Worm (Caenorhabditis elegans): Measurements from ENCODE around the gene fmo-1.

Gene fmo-1

ce11 chrIV:10661760-10662159 is at the start of gene fmo-1:
Gene fmo-1, plus strand, starts transcription at chrIV:10661857.
- no peak for TF ChIP-seq fkh-10 (GFP tag; optimal IDR thresholded peaks at IDR 0.05)
- TF ChIP-seq nhr-90 (tag; optimal IDR thresholded peaks at IDR 0.05; ENCODE audit: poor library complexity) = no peak
- no peak for TF ChIP-seq tbx-2 (tag; optimal IDR thresholded peaks at IDR 0.05)
- TF ChIP-seq fkh-8 (tag; optimal IDR thresholded peaks at IDR 0.05) = no peak
- no peak for TF ChIP-seq lir-3 (tag; optimal IDR thresholded peaks at IDR 0.05; ENCODE audit: poor library complexity)
- TF ChIP-seq elt-2 (tag; optimal IDR thresholded peaks at IDR 0.05) = peak; percentile 23

DNA sequence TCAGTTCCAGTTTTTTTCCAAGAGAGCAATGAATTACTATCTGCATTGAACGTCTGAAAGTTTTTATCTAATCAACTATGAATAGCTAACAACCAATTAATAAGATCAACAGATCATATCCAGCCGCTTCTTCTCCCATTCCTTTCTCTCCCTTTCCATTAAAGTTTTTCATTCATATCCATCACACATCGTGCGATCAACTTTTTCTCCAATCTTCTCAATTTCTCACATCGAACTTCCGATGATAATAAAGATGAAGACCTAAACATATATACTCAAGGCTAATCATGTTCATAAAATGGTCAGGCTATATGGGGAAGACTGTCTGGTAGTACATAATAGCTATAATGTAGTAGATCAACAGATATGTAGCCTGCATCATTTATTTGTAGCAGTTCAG is 49.4 kb upstream of the fmo-1 start:
- TF ChIP-seq nhr-71 (tag; optimal IDR thresholded peaks at IDR 0.05) = peak; percentile 19
- TF ChIP-seq blmp-1 (tag; optimal IDR thresholded peaks at IDR 0.05) = peak; percentile 69
- TF ChIP-seq elt-3 (tag; optimal IDR thresholded peaks at IDR 0.05) = peak in 1 of 6 experiments; percentile 3
- TF ChIP-seq nhr-85 (tag) = peak; percentile 83
- TF ChIP-seq hpl-2 (GFP tag; optimal IDR thresholded peaks at IDR 0.05) = no peak
- TF ChIP-seq nhr-77 (tag; optimal IDR thresholded peaks at IDR 0.05) = no peak
- no peak for TF ChIP-seq ceh-90 (tag; optimal IDR thresholded peaks at IDR 0.05)
- TF ChIP-seq lin-14 (GFP tag; optimal IDR thresholded peaks at IDR 0.05) = peak; percentile 36
- no peak for TF ChIP-seq fkh-10 (GFP tag; optimal IDR thresholded peaks at IDR 0.05)
- no peak for TF ChIP-seq grh-1 (GFP tag; IDR thresholded peaks at IDR 0.05)
- TF ChIP-seq snu-23 (GFP tag; optimal IDR thresholded peaks at IDR 0.05) = peak; percentile 12
- peak; percentile 27 for TF ChIP-seq nhr-20 (tag; optimal IDR thresholded peaks at IDR 0.05)

DNA sequence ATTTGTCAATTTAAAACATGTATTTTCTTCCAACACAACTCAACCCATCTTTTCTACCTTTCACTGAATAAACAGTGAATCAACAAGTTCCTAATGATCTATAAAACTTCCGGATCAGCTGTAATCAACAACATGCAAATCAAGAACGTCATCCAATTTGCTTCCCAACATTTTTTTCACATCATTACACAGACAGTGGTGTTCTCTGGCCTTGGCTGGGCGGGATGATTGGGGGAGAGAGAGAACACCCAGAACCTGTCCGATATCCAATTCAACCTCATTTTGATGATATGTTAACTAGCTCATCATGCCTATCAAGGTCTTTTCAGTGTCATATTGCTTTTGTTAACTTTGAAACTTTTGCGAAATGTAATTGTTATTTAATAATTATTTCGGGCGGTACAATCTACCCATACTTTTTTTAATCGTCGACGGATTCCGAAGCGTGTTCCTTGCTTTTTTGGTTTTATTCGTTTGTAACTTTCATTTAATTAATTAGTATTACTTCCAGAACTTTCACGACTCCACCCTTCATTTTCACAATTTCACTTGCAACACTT is 46.7 kb upstream of the fmo-1 start, which contains the start of gene ptr-14:
TSS of gene ptr-14 (plus strand) at position 510 of the 560 bp plus-strand sequence.
- TF ChIP-seq nhr-85 (tag) (peak; percentile 50), rnt-1 (tag; optimal IDR thresholded peaks at IDR 0.05) (no peak)

DNA sequence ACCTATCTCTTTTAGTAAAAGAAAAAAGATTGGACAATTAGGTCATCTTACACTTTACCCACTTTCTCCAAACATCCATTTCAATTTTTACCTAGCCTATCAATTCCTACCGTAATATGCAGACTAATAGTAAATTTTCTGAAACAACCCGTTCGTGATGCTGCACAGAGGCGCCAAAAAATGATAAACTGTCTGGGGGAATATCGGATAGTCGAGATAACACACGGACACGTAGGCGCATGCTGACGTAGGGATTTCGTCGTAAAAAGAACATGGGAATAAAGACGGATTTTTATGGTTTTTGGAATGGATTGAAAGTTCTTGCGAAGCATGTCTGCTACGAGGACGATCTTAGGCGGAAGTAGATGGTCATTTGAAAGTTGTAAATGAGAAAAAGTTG is 45.3 kb upstream of the fmo-1 start:
- TF ChIP-seq blmp-1 (tag; optimal IDR thresholded peaks at IDR 0.05) = peak; percentile 76
- no peak for TF ChIP-seq unc-30 (tag; optimal IDR thresholded peaks at IDR 0.05)
- no peak for TF ChIP-seq efl-3 (GFP tag; optimal IDR thresholded peaks at IDR 0.05)
- no peak for TF ChIP-seq fkh-10 (GFP tag; optimal IDR thresholded peaks at IDR 0.05)
- no peak for TF ChIP-seq snpc-4 (tag; optimal IDR thresholded peaks at IDR 0.05)
- TF ChIP-seq dpl-1 (GFP tag; optimal IDR thresholded peaks at IDR 0.05) = no peak
- TF ChIP-seq mab-9 (GFP tag; IDR thresholded peaks at IDR 0.05) = no peak
- TF ChIP-seq efl-1 (optimal IDR thresholded peaks at IDR 0.05) = no peak
- peak in 1 of 2 experiments; percentile 21 for TF ChIP-seq efl-1 (GFP tag; optimal IDR thresholded peaks at IDR 0.05 in 1 of 2)
- peak in 1 of 6 experiments; percentile 57 for TF ChIP-seq elt-3 (tag; optimal IDR thresholded peaks at IDR 0.05)
- TF ChIP-seq aly-2 (tag; optimal IDR thresholded peaks at IDR 0.05) = no peak

DNA sequence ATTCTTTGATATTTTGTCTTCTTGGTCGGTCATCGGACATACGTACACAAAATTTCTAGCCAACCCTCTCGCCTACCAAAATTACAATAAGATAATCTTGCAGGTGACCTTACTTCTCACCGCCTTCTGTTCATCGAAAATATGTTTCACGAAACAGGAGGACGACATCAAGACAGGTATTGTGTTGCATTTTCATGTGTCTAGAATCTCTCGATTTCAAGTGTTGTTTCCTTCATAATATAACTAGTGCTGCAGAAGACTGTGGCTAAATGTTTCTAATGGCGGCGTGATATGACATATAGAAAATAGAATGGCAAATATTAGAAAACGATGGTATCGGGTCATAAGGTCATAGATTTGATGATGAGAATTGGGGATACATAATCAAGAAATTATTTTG is 44.6 kb upstream of the fmo-1 start:
- TF ChIP-seq nhr-85 (tag) (peak; percentile 66), elt-3 (tag; optimal IDR thresholded peaks at IDR 0.05) (peak in 1 of 6 experiments; percentile 46), blmp-1 (tag; optimal IDR thresholded peaks at IDR 0.05) (peak; percentile 44), nhr-20 (tag; optimal IDR thresholded peaks at IDR 0.05) (peak; percentile 50), efl-1 (optimal IDR thresholded peaks at IDR 0.05) (no peak), efl-1 (GFP tag; optimal IDR thresholded peaks at IDR 0.05 in 1 of 2) (peak in 1 of 2 experiments; percentile 18), unc-130 (tag; optimal IDR thresholded peaks at IDR 0.05) (no peak), lin-14 (GFP tag; optimal IDR thresholded peaks at IDR 0.05) (peak; percentile 65), C34B4.2 (tag; optimal IDR thresholded peaks at IDR 0.05) (no peak), snu-23 (GFP tag; optimal IDR thresholded peaks at IDR 0.05) (peak; percentile 24), lin-35 (GFP tag; optimal IDR thresholded peaks at IDR 0.05) (peak in 1 of 2 experiments; percentile 12)

DNA sequence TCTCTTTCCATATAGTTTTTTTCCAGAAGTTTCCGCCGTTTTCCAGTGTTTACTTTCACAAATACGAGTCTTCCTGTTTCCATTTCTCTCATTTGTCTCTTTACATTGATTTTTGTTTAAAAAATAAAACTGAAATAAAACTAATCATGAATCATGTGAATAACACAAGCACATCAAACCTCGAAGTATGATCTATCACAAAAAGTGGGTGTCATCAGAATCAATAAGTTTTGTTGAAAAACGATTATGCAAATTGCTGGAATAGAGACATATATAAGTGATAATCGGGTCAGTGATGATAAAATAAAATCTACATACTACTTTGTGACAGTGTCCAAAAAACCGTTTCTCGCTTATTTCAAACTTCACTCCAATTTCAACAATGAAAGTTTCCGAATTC is 40.8 kb upstream of the fmo-1 start, which contains the start of gene R09H10.7:
TSS of gene R09H10.7 (plus strand) at position 301 of the 400 bp plus-strand sequence.
- TF ChIP-seq aha-1 (tag; optimal IDR thresholded peaks at IDR 0.05) = no peak
- no peak for TF ChIP-seq ztf-4 (tag; optimal IDR thresholded peaks at IDR 0.05)
- no peak for TF ChIP-seq hpl-2 (GFP tag; optimal IDR thresholded peaks at IDR 0.05)
- TF ChIP-seq pqm-1 (tag; optimal IDR thresholded peaks at IDR 0.05) = no peak

Data from whole organism, L1 larva.